Fruit fly (Drosophila melanogaster) whole organism, wandering third instar larva: ENCODE results near the gene pyd.

Source experiments
- Abd-B ChIP-seq: fragments of >200 bp; optimal IDR thresholded peaks from 2 replicates; lab custom pipeline; 2017; ENCODE audit warnings: missing biosample characterization, missing genetic modification characterization
- CG32264 ChIP-seq: fragments of 200-800 bp; sonication (Bioruptor generic); optimal IDR thresholded peaks from 2 replicates; lab custom pipeline; 2016; ENCODE audit warnings: missing biosample characterization, missing genetic modification characterization
- CG9705 ChIP-seq: fragments of 200-800 bp; sonication (Bioruptor generic); optimal IDR thresholded peaks from 2 replicates; lab custom pipeline; 2018; ENCODE audit warnings: missing biosample characterization, mild to moderate bottlenecking, missing genetic modification characterization
- CrebA ChIP-seq: fragments of 200-800 bp; sonication (Bioruptor generic); optimal IDR thresholded peaks from 2 replicates; lab custom pipeline; 2016; ENCODE audit warnings: missing biosample characterization, mild to moderate bottlenecking, missing genetic modification characterization, borderline replicate concordance
- Dfd ChIP-seq: fragments of >200 bp; optimal IDR thresholded peaks from 2 replicates; lab custom pipeline; 2017; ENCODE audit warnings: missing biosample characterization, missing genetic modification characterization
- Dif ChIP-seq: fragments of 200-275, 200-300 bp; sonication (Bioruptor generic); optimal IDR thresholded peaks from 2 replicates; lab custom pipeline; 2018; ENCODE audit warnings: missing biosample characterization, missing genetic modification characterization; ENCODE audit not compliant: partially characterized antibody
- GATAd ChIP-seq: sonication (Bioruptor generic); optimal IDR thresholded peaks from 2 replicates; lab custom pipeline; 2016; ENCODE audit warnings: missing biosample characterization, missing genetic modification characterization
- HLH106 ChIP-seq: fragments of 200-800 bp; optimal IDR thresholded peaks from 3 replicates; lab custom pipeline; 2019; ENCODE audit warnings: missing biosample characterization, mild to moderate bottlenecking, missing genetic modification characterization, moderate library complexity
- Hnf4 ChIP-seq: fragments of 200-800 bp; sonication (Bioruptor generic); optimal IDR thresholded peaks from 2 replicates; lab custom pipeline; 2016; ENCODE audit warnings: missing biosample characterization, mild to moderate bottlenecking, missing genetic modification characterization
- Hr78 ChIP-seq: fragments of >200 bp; optimal IDR thresholded peaks from 2 replicates; lab custom pipeline; 2017; ENCODE audit warnings: missing biosample characterization, missing genetic modification characterization
- Hr83 ChIP-seq: fragments of 200-300 bp; sonication (Bioruptor generic); optimal IDR thresholded peaks from 2 replicates; lab custom pipeline; 2016; ENCODE audit warnings: missing biosample characterization, mild to moderate bottlenecking, missing genetic modification characterization, moderate library complexity; ENCODE audit not compliant: poor library complexity, severe bottlenecking
- Jra ChIP-seq: sonication (Bioruptor generic); optimal IDR thresholded peaks from 2 replicates; lab custom pipeline; 2016; ENCODE audit warnings: missing biosample characterization, missing genetic modification characterization
- Mio ChIP-seq: sonication (Bioruptor generic); optimal IDR thresholded peaks from 2 replicates; lab custom pipeline; 2016; ENCODE audit warnings: missing biosample characterization, missing genetic modification characterization
- Myc ChIP-seq: fragments of >200 bp; optimal IDR thresholded peaks from 2 replicates; lab custom pipeline; 2017
- N ChIP-seq: fragments of >200 bp; optimal IDR thresholded peaks from 2 replicates; lab custom pipeline; 2018; ENCODE audit warnings: missing biosample characterization, missing external identifiers, missing genetic modification characterization
- OdsH ChIP-seq: fragments of 200-800 bp; sonication (Bioruptor generic); optimal IDR thresholded peaks from 2 replicates; lab custom pipeline; 2016; ENCODE audit warnings: missing biosample characterization, mild to moderate bottlenecking, missing genetic modification characterization
- Rel ChIP-seq, 2 experiments: fragments of 200-800 bp; sonication (Bioruptor generic) in 1 of 2; optimal IDR thresholded peaks; 2 replicates in 1 of 2; 3 replicates in 1 of 2; lab custom pipeline; 2016 to 2019; ENCODE audit warnings: mild to moderate bottlenecking in 2 of 2, missing biosample characterization in 2 of 2, missing genetic modification characterization in 2 of 2, moderate library complexity in 1 of 2
- Sp1 ChIP-seq: fragments of 200-800 bp; sonication (Bioruptor generic); optimal IDR thresholded peaks from 3 replicates; lab custom pipeline; 2019; ENCODE audit warnings: missing biosample characterization, mild to moderate bottlenecking, missing genetic modification characterization, moderate library complexity
- Vsx2 ChIP-seq: fragments of 200-300, 225-300 bp; sonication (Bioruptor generic); optimal IDR thresholded peaks from 2 replicates; lab custom pipeline; 2018; ENCODE audit warnings: missing biosample characterization, missing genetic modification characterization; ENCODE audit not compliant: partially characterized antibody
- br ChIP-seq: fragments of 200-800 bp; sonication (Bioruptor generic); optimal IDR thresholded peaks from 2 replicates; lab custom pipeline; 2016; ENCODE audit warnings: missing biosample characterization, missing genetic modification characterization
- brk ChIP-seq: fragments of 200-800 bp; sonication (Bioruptor generic); optimal IDR thresholded peaks from 2 replicates; lab custom pipeline; 2016; ENCODE audit warnings: missing biosample characterization, mild to moderate bottlenecking, missing genetic modification characterization
- dl ChIP-seq, 2 experiments: fragments of 175-275, 200-275 bp in 1 of 2; fragments of 200-275 bp in 1 of 2; sonication (Bioruptor generic); optimal IDR thresholded peaks; lab custom pipeline; 2018; ENCODE audit warnings: mild to moderate bottlenecking in 2 of 2, missing biosample characterization in 2 of 2, missing genetic modification characterization in 2 of 2, moderate library complexity in 2 of 2; ENCODE audit not compliant: partially characterized antibody in 2 of 2, insufficient read depth in 1 of 2
- dmrt93B ChIP-seq: fragments of 200-800 bp; sonication (Bioruptor generic); optimal IDR thresholded peaks from 2 replicates; lab custom pipeline; 2018; ENCODE audit warnings: missing biosample characterization, mild to moderate bottlenecking, missing genetic modification characterization
- dsf ChIP-seq: sonication (Bioruptor generic); optimal IDR thresholded peaks from 2 replicates; lab custom pipeline; 2016; ENCODE audit warnings: missing biosample characterization, missing genetic modification characterization, borderline replicate concordance
- ey ChIP-seq: fragments of 200-800 bp; sonication (Bioruptor generic); optimal IDR thresholded peaks from 2 replicates; lab custom pipeline; 2016; ENCODE audit warnings: missing biosample characterization, missing genetic modification characterization
- foxo ChIP-seq, 2 experiments: fragments of 200-800 bp; sonication (Bioruptor generic); optimal IDR thresholded peaks; 2 replicates in 1 of 2; 3 replicates in 1 of 2; lab custom pipeline; 2016 to 2017; ENCODE audit warnings: missing biosample characterization in 2 of 2, missing genetic modification characterization in 2 of 2
- fru ChIP-seq: fragments of 200-800 bp; sonication (Bioruptor generic); optimal IDR thresholded peaks from 3 replicates; lab custom pipeline; 2016; ENCODE audit warnings: missing biosample characterization, mild to moderate bottlenecking, missing genetic modification characterization
- h ChIP-seq: fragments of 200-800 bp; sonication (Bioruptor generic); optimal IDR thresholded peaks from 3 replicates; lab custom pipeline; 2016; ENCODE audit warnings: missing biosample characterization, mild to moderate bottlenecking, missing genetic modification characterization
- jim ChIP-seq: fragments of 175-275, 200-325 bp; sonication (Bioruptor generic); optimal IDR thresholded peaks from 2 replicates; lab custom pipeline; 2016; ENCODE audit warnings: missing biosample characterization, mild to moderate bottlenecking, missing genetic modification characterization
- lola ChIP-seq: fragments of >200 bp; optimal IDR thresholded peaks from 2 replicates; lab custom pipeline; 2017; ENCODE audit warnings: missing biosample characterization, missing genetic modification characterization
- pan ChIP-seq: fragments of >200 bp; optimal IDR thresholded peaks from 2 replicates; lab custom pipeline; 2017
- psq ChIP-seq: fragments of 200-800 bp; sonication (Bioruptor generic); optimal IDR thresholded peaks from 3 replicates; lab custom pipeline; 2017; ENCODE audit warnings: missing biosample characterization, mild to moderate bottlenecking, missing genetic modification characterization, moderate library complexity
- rgr ChIP-seq: fragments of 200-800 bp; sonication (Bioruptor generic); optimal IDR thresholded peaks from 3 replicates; lab custom pipeline; 2016; ENCODE audit warnings: missing biosample characterization, mild to moderate bottlenecking, missing genetic modification characterization
- sage ChIP-seq: fragments of 200-800 bp; sonication (Bioruptor generic); optimal IDR thresholded peaks from 2 replicates; lab custom pipeline; 2016; ENCODE audit warnings: missing biosample characterization, mild to moderate bottlenecking, missing genetic modification characterization
- sv ChIP-seq: fragments of 200-800 bp; sonication (Bioruptor generic); optimal IDR thresholded peaks from 3 replicates; lab custom pipeline; 2016; ENCODE audit warnings: missing biosample characterization, missing genetic modification characterization
- tai ChIP-seq: sonication (Bioruptor generic); optimal IDR thresholded peaks from 2 replicates; lab custom pipeline; 2016; ENCODE audit warnings: missing biosample characterization, missing genetic modification characterization
- usp ChIP-seq: fragments of >200 bp; optimal IDR thresholded peaks from 2 replicates; lab custom pipeline; 2017; ENCODE audit warnings: missing biosample characterization, missing genetic modification characterization
- woc ChIP-seq: sonication (Bioruptor generic); optimal IDR thresholded peaks from 2 replicates; lab custom pipeline; 2016; ENCODE audit warnings: missing biosample characterization, mild to moderate bottlenecking, missing genetic modification characterization

pyd gene

DNA sequence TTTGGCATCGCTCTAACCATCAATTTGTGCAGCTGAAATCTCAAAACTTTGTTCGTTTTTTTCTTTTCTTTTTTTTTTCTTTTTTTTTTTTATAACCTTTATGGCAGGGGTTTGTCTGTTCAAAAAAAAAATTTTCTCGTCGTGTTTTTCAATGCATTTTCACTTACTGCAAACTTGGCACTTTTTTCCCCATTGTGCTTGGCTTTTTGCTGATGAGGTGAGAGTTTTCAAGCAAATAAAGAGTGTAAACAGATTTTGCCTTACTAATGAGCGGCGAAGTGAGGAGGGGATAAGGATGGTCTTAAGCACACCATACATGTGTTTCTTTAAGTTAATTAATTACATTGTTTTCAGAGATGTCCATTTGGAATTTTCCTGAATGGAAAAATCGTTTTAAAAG lies 75.5 kb downstream of the pyd start:
- TF ChIP-seq CrebA (GFP tag; lab: Kevin White, UChicago) (no peak), ey (GFP tag; lab: Kevin White, UChicago) (no peak), GATAd (GFP tag; lab: Kevin White, UChicago) (no peak), N (no peak), Sp1 (GFP tag; lab: Kevin White, UChicago) (no peak), fru (no peak), br (GFP tag; lab: Kevin White, UChicago) (no peak)

DNA sequence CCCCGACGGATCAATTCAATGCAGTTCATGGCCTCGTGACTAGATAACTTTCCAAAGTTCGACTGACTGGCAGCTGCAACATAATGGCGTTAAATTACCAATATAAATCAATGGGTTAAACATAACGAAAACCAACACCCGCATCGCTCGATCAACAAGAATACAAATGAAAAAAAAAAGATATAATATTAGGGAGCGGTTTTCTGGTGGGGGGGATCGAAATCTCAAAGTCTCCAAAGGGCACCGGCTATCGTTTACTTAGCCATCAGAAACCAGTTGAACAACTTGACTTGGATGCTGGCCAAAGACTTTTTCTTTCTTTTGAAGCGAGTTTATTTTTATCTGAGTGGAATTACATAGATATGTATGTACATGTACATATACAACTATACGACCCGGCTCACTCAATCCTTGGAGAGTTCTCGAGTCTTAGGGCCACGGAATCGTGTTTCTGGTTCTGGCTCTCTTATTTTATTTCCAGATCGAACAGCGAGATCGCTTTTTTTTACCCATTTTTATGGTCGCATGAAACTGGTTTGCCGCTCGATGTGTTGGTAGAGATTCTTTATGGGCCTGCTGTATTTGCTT lies 77.0 kb downstream of the pyd start:
- TF ChIP-seq h (GFP tag; lab: Kevin White, UChicago) (no peak), dl (GFP tag; optimal IDR thresholded peaks at IDR 0.05; lab: Kevin White, UChicago; ENCODE audit: insufficient read depth in 1 of 2, partially characterized antibody in 2 of 2) (no peak), tai (no peak), Vsx2 (peak; percentile 22), Mio (no peak), Hnf4 (GFP tag; lab: Kevin White, UChicago) (no peak), Hr83 (no peak), CG32264 (no peak), Abd-B (GFP tag; lab: Kevin White, UChicago) (no peak), Dif (GFP tag; lab: Kevin White, UChicago) (no peak), HLH106 (tag; lab: Kevin White, UChicago) (no peak), Jra (no peak), GATAd (GFP tag; lab: Kevin White, UChicago) (no peak), dmrt93B (GFP tag; lab: Kevin White, UChicago) (no peak), Myc (lab: Kevin White, UChicago) (no peak), lola (no peak), Hr78 (no peak), usp (GFP tag; lab: Kevin White, UChicago) (no peak), sage (GFP tag; lab: Kevin White, UChicago) (peak; percentile 53), Rel (GFP tag; optimal IDR thresholded peaks at IDR 0.05; lab: Kevin White, UChicago) (peak; percentile 64), Rel (tag; optimal IDR thresholded peaks at IDR 0.05; lab: Kevin White, UChicago) (no peak), woc (GFP tag; lab: Kevin White, UChicago) (no peak), foxo (GFP tag; optimal IDR thresholded peaks at IDR 0.05; lab: Kevin White, UChicago) (peak in 1 of 2 experiments; percentile 12), Sp1 (GFP tag; lab: Kevin White, UChicago) (peak; percentile 1), OdsH (GFP tag; lab: Kevin White, UChicago) (no peak), br (GFP tag; lab: Kevin White, UChicago) (no peak), N (no peak), brk (GFP tag; lab: Kevin White, UChicago) (peak; percentile 23), jim (no peak), ey (GFP tag; lab: Kevin White, UChicago) (no peak), psq (GFP tag; lab: Kevin White, UChicago) (no peak), CrebA (GFP tag; lab: Kevin White, UChicago) (peak; percentile 78), fru (no peak), sv (GFP tag; lab: Kevin White, UChicago) (no peak), Dfd (GFP tag; lab: Kevin White, UChicago) (no peak), pan (lab: Kevin White, UChicago) (no peak), rgr (no peak), CG9705 (no peak), dsf (GFP tag; lab: Kevin White, UChicago) (no peak)

DNA sequence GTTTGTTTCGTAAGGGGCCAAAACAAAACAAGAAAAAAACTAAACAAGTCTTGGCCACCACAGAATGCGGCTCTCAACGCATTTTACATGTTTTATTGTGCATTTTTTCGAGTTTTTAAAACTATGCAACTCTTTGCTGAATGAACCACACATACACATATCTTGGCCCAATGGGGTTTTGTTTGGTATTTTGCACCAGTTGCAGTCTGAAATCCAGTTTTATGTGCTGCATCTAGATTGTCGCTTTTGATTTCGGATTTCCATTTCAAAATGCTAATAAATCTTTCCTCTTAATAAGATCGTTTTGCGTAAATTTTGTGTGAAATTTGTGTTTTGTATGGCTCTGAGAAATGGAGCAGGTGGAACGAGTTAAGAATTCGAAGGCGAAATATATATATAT lies 78.0 kb downstream of the pyd start:
- TF ChIP-seq sage (GFP tag; lab: Kevin White, UChicago) (no peak), N (no peak), ey (GFP tag; lab: Kevin White, UChicago) (no peak), dmrt93B (GFP tag; lab: Kevin White, UChicago) (no peak), Vsx2 (no peak), OdsH (GFP tag; lab: Kevin White, UChicago) (no peak), Sp1 (GFP tag; lab: Kevin White, UChicago) (no peak), br (GFP tag; lab: Kevin White, UChicago) (no peak), tai (no peak), fru (no peak), Dif (GFP tag; lab: Kevin White, UChicago) (no peak), dsf (GFP tag; lab: Kevin White, UChicago) (no peak), lola (no peak), woc (GFP tag; lab: Kevin White, UChicago) (no peak), Jra (no peak), pan (lab: Kevin White, UChicago) (no peak), psq (GFP tag; lab: Kevin White, UChicago) (no peak), Hr83 (no peak), rgr (no peak), Dfd (GFP tag; lab: Kevin White, UChicago) (no peak)
